Fruit fly (Drosophila melanogaster) whole organism, prepupa: ENCODE measurements around the gene CG5618.

Experiments used
- CG11762 ChIP-seq: fragments of 200-800 bp; sonication (Bioruptor generic); optimal IDR thresholded peaks from 3 replicates; lab custom pipeline; 2016; ENCODE audit warnings: missing biosample characterization, missing genetic modification characterization; ENCODE audit not compliant: insufficient read depth
- CG16779 ChIP-seq: fragments of 200-800 bp; sonication (Bioruptor generic); optimal IDR thresholded peaks from 3 replicates; lab custom pipeline; 2017; ENCODE audit warnings: missing biosample characterization, mild to moderate bottlenecking, missing genetic modification characterization
- CG6854 ChIP-seq: fragments of 200-800 bp; sonication (Bioruptor generic); optimal IDR thresholded peaks from 2 replicates; lab custom pipeline; 2017; ENCODE audit warnings: missing biosample characterization, mild to moderate bottlenecking, missing genetic modification characterization
- CG7368 ChIP-seq: fragments of 200-800 bp; sonication (Bioruptor generic); optimal IDR thresholded peaks from 3 replicates; lab custom pipeline; 2016; ENCODE audit warnings: missing biosample characterization, missing genetic modification characterization
- Eip93F ChIP-seq: fragments of 200-800 bp; sonication (Bioruptor generic); optimal IDR thresholded peaks from 2 replicates; lab custom pipeline; 2016; ENCODE audit warnings: missing biosample characterization, mild to moderate bottlenecking, missing genetic modification characterization
- Hr39 ChIP-seq: fragments of 200-800 bp; sonication (Bioruptor generic); optimal IDR thresholded peaks from 2 replicates; lab custom pipeline; 2016; ENCODE audit warnings: missing biosample characterization, missing genetic modification characterization
- Hr4 ChIP-seq: fragments of 200-800 bp; sonication (Bioruptor generic); optimal IDR thresholded peaks from 3 replicates; lab custom pipeline; 2016; ENCODE audit warnings: missing biosample characterization, missing genetic modification characterization
- Lpt ChIP-seq: fragments of 200-800 bp; sonication (Bioruptor generic); optimal IDR thresholded peaks from 3 replicates; lab custom pipeline; 2016; ENCODE audit warnings: missing biosample characterization, missing genetic modification characterization
- eg ChIP-seq: fragments of 200-800 bp; sonication (Bioruptor generic); IDR thresholded peaks from 3 replicates; pipeline ENCODE4 v1.3.6; 2022; ENCODE audit warnings: missing biosample characterization, missing genetic modification characterization
- esn ChIP-seq: fragments of 200-800 bp; sonication (Bioruptor generic); optimal IDR thresholded peaks from 2 replicates; lab custom pipeline; 2016; ENCODE audit warnings: missing biosample characterization, mild to moderate bottlenecking, missing genetic modification characterization, moderate library complexity
- fd85E ChIP-seq: fragments of 200-800 bp; sonication (Bioruptor generic); optimal IDR thresholded peaks from 3 replicates; lab custom pipeline; 2016; ENCODE audit warnings: missing biosample characterization, missing genetic modification characterization
- lz ChIP-seq: fragments of 200-800 bp; sonication (Bioruptor generic); optimal IDR thresholded peaks from 3 replicates; lab custom pipeline; 2016; ENCODE audit warnings: missing biosample characterization, missing genetic modification characterization
- salr ChIP-seq, 2 experiments: fragments of 200-800 bp; sonication (Bioruptor generic); optimal IDR thresholded peaks; 3 replicates each; lab custom pipeline; 2016 to 2018; ENCODE audit warnings: missing biosample characterization in 2 of 2, missing genetic modification characterization in 2 of 2, mild to moderate bottlenecking in 1 of 2

dm6 chr3L:20320652-20321051 lies 32.6 kb upstream of the CG5618 start, which contains the start of gene Spn77Bb:
- no peak for TF ChIP-seq Eip93F (GFP tag; lab: Kevin White, UChicago)
- no peak for TF ChIP-seq lz (GFP tag; lab: Kevin White, UChicago)
- TF ChIP-seq Hr4: no peak
- no peak for TF ChIP-seq Hr39
- TF ChIP-seq CG6854 (GFP tag; lab: Kevin White, UChicago): no peak
- TF ChIP-seq CG16779 (tag; lab: Kevin White, UChicago): no peak
- TF ChIP-seq esn: no peak
- TF ChIP-seq CG11762: no peak
- TF ChIP-seq fd85E: no peak
- no peak for TF ChIP-seq Lpt (GFP tag; lab: Kevin White, UChicago)
- TF ChIP-seq eg (GFP tag; lab: Robert Waterston, UW): no peak
- TF ChIP-seq salr (GFP tag; optimal IDR thresholded peaks at IDR 0.05; lab: Kevin White, UChicago): no peak
- TF ChIP-seq CG7368 (GFP tag; lab: Kevin White, UChicago): no peak
